Fruit fly (Drosophila melanogaster) whole organism, embryonic: Measurements from ENCODE around the gene Cp7Fa.

ENCODE experiments used
- ATbp ChIP-seq: fragments of 200-800 bp; sonication (Bioruptor generic); optimal IDR thresholded peaks from 2 replicates; lab custom pipeline; 2017; ENCODE audit warnings: missing biosample characterization, mild to moderate bottlenecking, missing genetic modification characterization, missing genetic modification reagents
- Asciz ChIP-seq: fragments of 200-800 bp; sonication (Bioruptor generic); optimal IDR thresholded peaks from 2 replicates; lab custom pipeline; 2017; ENCODE audit warnings: missing biosample characterization, mild to moderate bottlenecking, missing genetic modification characterization, missing genetic modification reagents
- CG10274 ChIP-seq: fragments of 200-800 bp; sonication (Bioruptor generic); optimal IDR thresholded peaks from 3 replicates; lab custom pipeline; 2017; ENCODE audit warnings: missing biosample characterization, mild to moderate bottlenecking, missing genetic modification characterization
- CG10321 ChIP-seq: fragments of 200-800 bp; sonication (Bioruptor generic); IDR thresholded peaks from 2 replicates; pipeline ENCODE4 v1.3.6; 2022; ENCODE audit warnings: missing biosample characterization, missing genetic modification characterization
- CG10979 ChIP-seq: fragments of 200-800 bp; sonication (Bioruptor generic); optimal IDR thresholded peaks from 2 replicates; lab custom pipeline; 2018; ENCODE audit warnings: missing biosample characterization, mild to moderate bottlenecking, missing genetic modification characterization, moderate library complexity
- CG12155 ChIP-seq: fragments of 200-800 bp; sonication (Bioruptor generic); optimal IDR thresholded peaks from 3 replicates; lab custom pipeline; 2016; ENCODE audit warnings: missing biosample characterization, missing genetic modification characterization
- CG13296 ChIP-seq: fragments of 200-800 bp; sonication (Bioruptor generic); optimal IDR thresholded peaks from 3 replicates; lab custom pipeline; 2018; ENCODE audit warnings: missing biosample characterization, mild to moderate bottlenecking, missing genetic modification characterization
- CG17568 ChIP-seq: fragments of 200-800 bp; sonication (Bioruptor generic); optimal IDR thresholded peaks from 2 replicates; lab custom pipeline; 2018; ENCODE audit warnings: missing biosample characterization, mild to moderate bottlenecking, missing genetic modification characterization, moderate library complexity
- CG18011 ChIP-seq: fragments of 200-800 bp; sonication (Bioruptor generic); optimal IDR thresholded peaks from 2 replicates; lab custom pipeline; 2017; ENCODE audit warnings: missing biosample characterization, missing genetic modification characterization, mild to moderate bottlenecking, moderate library complexity, missing genotype
- CG2116 ChIP-seq: fragments of 200-800 bp; sonication (Bioruptor generic); optimal IDR thresholded peaks from 3 replicates; lab custom pipeline; 2018; ENCODE audit warnings: missing biosample characterization, mild to moderate bottlenecking, missing genetic modification characterization
- CG2199 ChIP-seq: fragments of 200-800 bp; sonication (Bioruptor generic); IDR thresholded peaks from 3 replicates; pipeline ENCODE4 v1.3.6; 2022; ENCODE audit warnings: missing biosample characterization, missing genetic modification characterization
- CG2712 ChIP-seq: fragments of 200-800 bp; optimal IDR thresholded peaks from 3 replicates; lab custom pipeline; 2019; ENCODE audit warnings: missing biosample characterization, mild to moderate bottlenecking, missing genetic modification characterization, moderate library complexity
- CG30431 ChIP-seq: fragments of 200-800 bp; sonication (Bioruptor generic); optimal IDR thresholded peaks from 2 replicates; lab custom pipeline; 2017; ENCODE audit warnings: missing biosample characterization, missing genetic modification characterization
- CG3838 ChIP-seq: fragments of 200-800 bp; sonication (Bioruptor generic); optimal IDR thresholded peaks from 3 replicates; lab custom pipeline; 2016; ENCODE audit warnings: missing biosample characterization, missing genetic modification characterization
- CG6765 ChIP-seq: fragments of 200-800 bp; sonication (Bioruptor generic); optimal IDR thresholded peaks from 3 replicates; lab custom pipeline; 2017; ENCODE audit warnings: missing biosample characterization, mild to moderate bottlenecking, missing genetic modification characterization
- CG6791 ChIP-seq: fragments of 200-800 bp; sonication (Bioruptor generic); IDR thresholded peaks from 3 replicates; pipeline ENCODE4 v1.3.6; 2022; ENCODE audit warnings: missing biosample characterization, missing genetic modification characterization; ENCODE audit not compliant: partially characterized antibody
- CG7556 ChIP-seq: fragments of 200-800 bp; sonication (Bioruptor generic); optimal IDR thresholded peaks from 2 replicates; lab custom pipeline; 2017; ENCODE audit warnings: missing biosample characterization, mild to moderate bottlenecking, missing genetic modification characterization
- CG8290 ChIP-seq, 3 experiments: fragments of 200-800 bp; sonication (Bioruptor generic); optimal IDR thresholded peaks; 2 replicates each; lab custom pipeline; 2016 to 2019; ENCODE audit warnings: missing biosample characterization in 3 of 3, missing genetic modification characterization in 3 of 3, mild to moderate bottlenecking in 2 of 3, moderate library complexity in 1 of 3
- CG8765 ChIP-seq: fragments of 200-800 bp; sonication (Bioruptor generic); IDR thresholded peaks from 2 replicates; pipeline ENCODE4 v1.3.6; 2022; ENCODE audit warnings: missing biosample characterization, missing genetic modification characterization
- CG8924 ChIP-seq: fragments of 200-800 bp; optimal IDR thresholded peaks from 3 replicates; lab custom pipeline; 2019; ENCODE audit warnings: missing biosample characterization, mild to moderate bottlenecking, missing genetic modification characterization, moderate library complexity
- D19B ChIP-seq: fragments of 200-800 bp; sonication (Bioruptor generic); optimal IDR thresholded peaks from 2 replicates; lab custom pipeline; 2017; ENCODE audit warnings: missing biosample characterization, mild to moderate bottlenecking, missing genetic modification characterization
- Deaf1 ChIP-seq: fragments of 200-800 bp; optimal IDR thresholded peaks from 3 replicates; lab custom pipeline; 2019; ENCODE audit warnings: missing biosample characterization, mild to moderate bottlenecking, missing genetic modification characterization, moderate library complexity
- Dek ChIP-seq: fragments of 200-800 bp; sonication (Bioruptor generic); optimal IDR thresholded peaks from 3 replicates; lab custom pipeline; 2019; ENCODE audit warnings: missing biosample characterization, mild to moderate bottlenecking, missing genetic modification characterization, moderate library complexity
- ERR ChIP-seq: fragments of 200-800 bp; sonication (Bioruptor generic); optimal IDR thresholded peaks from 2 replicates; lab custom pipeline; 2016; ENCODE audit warnings: missing biosample characterization, missing genetic modification characterization
- Gug ChIP-seq: fragments of 200-800 bp; sonication (Bioruptor generic); IDR thresholded peaks from 4 replicates; pipeline ENCODE4 v1.3.6; 2022; ENCODE audit warnings: missing biosample characterization, missing genetic modification characterization
- HHEX ChIP-seq: fragments of 200-800 bp; sonication (Bioruptor generic); optimal IDR thresholded peaks from 3 replicates; lab custom pipeline; 2017; ENCODE audit warnings: missing biosample characterization, mild to moderate bottlenecking, missing genetic modification characterization, missing genetic modification reagents
- Jarid2 ChIP-seq: fragments of 200-800 bp; sonication (Bioruptor generic); optimal IDR thresholded peaks from 3 replicates; lab custom pipeline; 2017; ENCODE audit warnings: mild to moderate bottlenecking, missing biosample characterization, missing genetic modification reagents, missing genetic modification characterization
- NC2α ChIP-seq: fragments of 200-800 bp; sonication (Bioruptor generic); optimal IDR thresholded peaks from 2 replicates; lab custom pipeline; 2016; ENCODE audit warnings: missing biosample characterization, missing genetic modification characterization
- NC2β ChIP-seq: fragments of 200-800 bp; sonication (Bioruptor generic); optimal IDR thresholded peaks from 2 replicates; lab custom pipeline; 2016; ENCODE audit warnings: missing biosample characterization, missing genetic modification characterization
- Oli ChIP-seq: fragments of 200-800 bp; sonication (Bioruptor generic); optimal IDR thresholded peaks from 2 replicates; lab custom pipeline; 2018; ENCODE audit warnings: missing biosample characterization, mild to moderate bottlenecking, missing genetic modification characterization, moderate library complexity
- Ptx1 ChIP-seq: fragments of 200-800 bp; sonication (Bioruptor generic); IDR thresholded peaks from 2 replicates; pipeline ENCODE4 v1.3.6; 2022; ENCODE audit warnings: missing biosample characterization, missing genetic modification characterization
- Sox100B ChIP-seq: fragments of 200-800 bp; sonication (Bioruptor generic); optimal IDR thresholded peaks from 3 replicates; lab custom pipeline; 2018; ENCODE audit warnings: missing biosample characterization, mild to moderate bottlenecking, missing genetic modification characterization
- ash1 ChIP-seq: fragments of 200-800 bp; sonication (Bioruptor generic); optimal IDR thresholded peaks from 2 replicates; lab custom pipeline; 2018; ENCODE audit warnings: missing biosample characterization, mild to moderate bottlenecking, missing genetic modification characterization
- dati ChIP-seq: fragments of 200-800 bp; sonication (Bioruptor generic); IDR thresholded peaks from 2 replicates; pipeline ENCODE4 v1.3.6; 2022; ENCODE audit warnings: missing biosample characterization, missing genetic modification characterization
- dmrt11E ChIP-seq: fragments of 200-800 bp; sonication (Bioruptor generic); optimal IDR thresholded peaks from 3 replicates; lab custom pipeline; 2018; ENCODE audit warnings: missing biosample characterization, mild to moderate bottlenecking, missing genetic modification characterization, moderate library complexity
- dpn ChIP-seq, 2 experiments: fragments of 200-800 bp; sonication (Bioruptor generic); optimal IDR thresholded peaks; 3 replicates each; lab custom pipeline; 2016; ENCODE audit warnings: missing biosample characterization in 2 of 2, missing genetic modification characterization in 2 of 2
- fd102C ChIP-seq: fragments of 200-800 bp; sonication (Bioruptor generic); optimal IDR thresholded peaks from 2 replicates; lab custom pipeline; 2018; ENCODE audit warnings: missing biosample characterization, mild to moderate bottlenecking, missing genetic modification characterization, moderate library complexity
- h ChIP-seq: fragments of >200 bp; optimal IDR thresholded peaks from 2 replicates; lab custom pipeline; 2017
- mirr ChIP-seq: fragments of 200-800 bp; sonication (Bioruptor generic); optimal IDR thresholded peaks from 3 replicates; lab custom pipeline; 2018; ENCODE audit warnings: missing biosample characterization, mild to moderate bottlenecking, missing genetic modification characterization
- nmo ChIP-seq: fragments of 200-800 bp; sonication (Bioruptor generic); optimal IDR thresholded peaks from 2 replicates; lab custom pipeline; 2018; ENCODE audit warnings: missing biosample characterization, mild to moderate bottlenecking, missing genetic modification characterization, moderate library complexity
- pan ChIP-seq, 4 experiments: fragments of >200 bp in 3 of 4; fragments of 200-800 bp in 1 of 4; sonication (Bioruptor generic) in 1 of 4; optimal IDR thresholded peaks in 3 of 4; IDR thresholded peaks in 1 of 4; 2 replicates each; pipeline versions ENCODE4 v1.3.6 to Lab custom; 2017 to 2022; ENCODE audit warnings: missing biosample characterization in 2 of 4, missing genetic modification characterization in 2 of 4, mixed read lengths in 1 of 4
- pum ChIP-seq: fragments of 200-800 bp; sonication (Bioruptor generic); optimal IDR thresholded peaks from 2 replicates; lab custom pipeline; 2016; ENCODE audit warnings: missing biosample characterization, missing genetic modification characterization
- sens ChIP-seq: fragments of 200-800 bp; sonication (Bioruptor generic); peaks from one replicate; lab custom pipeline; 2016; ENCODE audit warnings: missing biosample characterization, missing genetic modification characterization
- slou ChIP-seq: fragments of 200-800 bp; sonication (Bioruptor generic); optimal IDR thresholded peaks from 3 replicates; lab custom pipeline; 2016; ENCODE audit warnings: missing biosample characterization, missing genetic modification characterization
- sob ChIP-seq: fragments of 200-800 bp; sonication (Bioruptor generic); IDR thresholded peaks from 2 replicates; pipeline ENCODE4 v1.3.6; 2022; ENCODE audit warnings: missing biosample characterization, missing genetic modification characterization
- ttk ChIP-seq: fragments of 200-800 bp; sonication (Bioruptor generic); IDR thresholded peaks from 2 replicates; pipeline ENCODE4 v2.1.2; 2022; ENCODE audit warnings: missing biosample characterization, missing genetic modification characterization
- tx ChIP-seq: fragments of 200-800 bp; sonication (Bioruptor generic); optimal IDR thresholded peaks from 2 replicates; lab custom pipeline; 2016; ENCODE audit warnings: missing biosample characterization, missing genetic modification characterization
- vfl ChIP-seq: fragments of 200-800 bp; sonication (Bioruptor generic); optimal IDR thresholded peaks from 2 replicates; lab custom pipeline; 2016; ENCODE audit warnings: missing biosample characterization, missing genetic modification characterization
- wdn ChIP-seq: fragments of 200-800 bp; sonication (Bioruptor generic); IDR thresholded peaks from 2 replicates; pipeline ENCODE4 v1.3.6; 2022; ENCODE audit warnings: missing biosample characterization, missing genetic modification characterization

Gene Cp7Fa

dm6 chrX:8444279-8444678, 26.4 kb upstream of the Cp7Fa start (continued):
- TF ChIP-seq CG8765 = peak; percentile 68
- TF ChIP-seq CG17568 (GFP tag; lab: Kevin White, UChicago) = no peak
- peak; percentile 25 for TF ChIP-seq CG30431
- peak; percentile 37 for TF ChIP-seq D19B
- no peak for TF ChIP-seq tx (GFP tag; lab: Kevin White, UChicago)
- no peak for TF ChIP-seq CG13296 (GFP tag; lab: Kevin White, UChicago)
- no peak for TF ChIP-seq CG3838 (GFP tag; lab: Kevin White, UChicago)
- no peak for TF ChIP-seq CG18011 (GFP tag; lab: Kevin White, UChicago)
- no peak for TF ChIP-seq CG10274 (GFP tag; lab: Kevin White, UChicago)
- no peak for TF ChIP-seq CG8290 (GFP tag; optimal IDR thresholded peaks at IDR 0.05; lab: Kevin White, UChicago)
- TF ChIP-seq CG8290 (tag; optimal IDR thresholded peaks at IDR 0.05; lab: Kevin White, UChicago) = no peak
- TF ChIP-seq fd102C (GFP tag; lab: Kevin White, UChicago) = peak; percentile 63
- no peak for TF ChIP-seq CG2199 (GFP tag; lab: Robert Waterston, UW)
- TF ChIP-seq h = no peak
- peak in 1 of 2 experiments; percentile 39 for TF ChIP-seq pan (optimal IDR thresholded peaks at IDR 0.05; lab: Kevin White, UChicago)
- no peak for TF ChIP-seq pan (GFP tag; optimal IDR thresholded peaks at IDR 0.05 in 1 of 2, IDR thresholded peaks at IDR 0.05 in 1 of 2)
- peak; percentile 27 for TF ChIP-seq dmrt11E (tag; lab: Kevin White, UChicago)

- peak; percentile 91 for TF ChIP-seq CG2712 (tag; lab: Kevin White, UChicago)
- TF ChIP-seq vfl (GFP tag; lab: Kevin White, UChicago) = no peak
- peak; percentile 89 for TF ChIP-seq CG8924
- peak; percentile 28 for TF ChIP-seq sens (GFP tag; lab: Kevin White, UChicago)
- TF ChIP-seq ATbp (GFP tag; lab: Kevin White, UChicago) = peak; percentile 34
- no peak for TF ChIP-seq ttk
- TF ChIP-seq Sox100B (GFP tag; lab: Kevin White, UChicago) = peak; percentile 64
- TF ChIP-seq CG10321 (GFP tag; lab: Robert Waterston, UW) = no peak
- peak; percentile 67 for TF ChIP-seq Ptx1 (GFP tag; lab: Robert Waterston, UW)
- TF ChIP-seq Oli (tag; lab: Kevin White, UChicago) = peak; percentile 63
- TF ChIP-seq Dek (tag; lab: Kevin White, UChicago) = no peak
- TF ChIP-seq pum (GFP tag; lab: Kevin White, UChicago) = no peak
- TF ChIP-seq HHEX (GFP tag; lab: Kevin White, UChicago) = peak; percentile 27
- TF ChIP-seq dpn (GFP tag; optimal IDR thresholded peaks at IDR 0.05; lab: Kevin White, UChicago) = no peak
- TF ChIP-seq Deaf1 (tag; lab: Kevin White, UChicago) = peak; percentile 26
- peak; percentile 4 for TF ChIP-seq CG2116
- peak; percentile 79 for TF ChIP-seq nmo (GFP tag; lab: Kevin White, UChicago)
- no peak for TF ChIP-seq NC2α (GFP tag; lab: Kevin White, UChicago)
- no peak for TF ChIP-seq slou
- no peak for TF ChIP-seq ERR
- no peak for TF ChIP-seq ash1 (GFP tag; lab: Kevin White, UChicago)
- TF ChIP-seq Asciz (GFP tag; lab: Kevin White, UChicago) = no peak
- TF ChIP-seq CG6765 (GFP tag; lab: Kevin White, UChicago) = no peak
- TF ChIP-seq Jarid2 (GFP tag; lab: Kevin White, UChicago) = no peak
- TF ChIP-seq mirr (GFP tag; lab: Kevin White, UChicago) = peak; percentile 54
- TF ChIP-seq CG6791 (GFP tag; lab: Robert Waterston, UW) = no peak
- TF ChIP-seq Gug (GFP tag; lab: Robert Waterston, UW) = no peak
- TF ChIP-seq NC2β (GFP tag; lab: Kevin White, UChicago) = no peak
- peak; percentile 86 for TF ChIP-seq CG10979 (tag; lab: Kevin White, UChicago)
- TF ChIP-seq wdn = no peak
- peak; percentile 66 for TF ChIP-seq CG7556 (GFP tag; lab: Kevin White, UChicago)
- peak; percentile 2 for TF ChIP-seq CG12155 (GFP tag; lab: Kevin White, UChicago)
- TF ChIP-seq dati (GFP tag; lab: Robert Waterston, UW) = no peak
- no peak for TF ChIP-seq sob (GFP tag; lab: Robert Waterston, UW)
These were observed 25.7 kb upstream of the Cp7Fa start for dm6 chrX:8444883-8445572.
